Worm (Caenorhabditis elegans) whole organism, midembryonic: ENCODE measurements around the gene emc-6.

ENCODE experiments used
- cog-1 ChIP-seq: sonication (generic microtip); optimal IDR thresholded peaks from 2 replicates; lab custom pipeline; 2016; ENCODE audit warnings: missing genetic modification characterization, missing compliant biosample characterization
- ztf-29 ChIP-seq: fragments of 200-800 bp; sonication (Bioruptor generic); IDR thresholded peaks from 2 replicates; pipeline ENCODE4 v1.3.6; 2022; ENCODE audit warnings: missing genetic modification reagents, missing genetic modification characterization, missing compliant biosample characterization

DNA sequence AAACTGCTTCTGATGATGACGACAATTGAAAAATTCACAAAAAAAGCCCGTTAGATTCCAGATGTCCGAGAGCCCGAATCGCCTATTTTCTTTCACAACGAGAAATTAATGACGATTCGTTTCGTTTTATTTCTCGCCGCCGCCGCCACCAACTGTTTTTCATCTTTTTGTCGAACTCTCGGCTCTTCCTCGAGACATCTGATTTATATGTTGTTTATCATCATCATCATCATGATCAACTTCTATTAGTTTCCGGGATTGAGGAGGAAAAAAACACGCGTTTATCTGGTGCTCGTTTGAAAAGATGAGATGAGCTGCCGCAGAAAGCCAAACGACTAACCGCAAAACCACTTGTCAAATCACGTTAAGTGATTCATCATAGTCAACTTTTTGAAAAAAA is 50.1 kb downstream of the emc-6 start:
- TF ChIP-seq cog-1 (no peak), ztf-29 (GFP tag; lab: Robert Waterston, UW) (no peak)
